Worm (Caenorhabditis elegans) whole organism, young adult: ENCODE measurements around the gene irk-1.
A peak's percentile ranks its signal among the peaks of the same experiment; 100 is the strongest.

ENCODE experiments used
- C17E4.6 ChIP-seq: fragments of 200-800 bp; sonication (Bioruptor generic); IDR thresholded peaks from 2 replicates; pipeline ENCODE4 v1.3.6; 2022; ENCODE audit warnings: missing genetic modification reagents, missing genetic modification characterization, missing compliant biosample characterization
- F22D6.2 ChIP-seq: sonication (generic microtip); optimal IDR thresholded peaks from 2 replicates; lab custom pipeline; 2016; ENCODE audit warnings: mild to moderate bottlenecking, missing genetic modification characterization, missing compliant biosample characterization
- F23B12.7 ChIP-seq: sonication (generic microtip); optimal IDR thresholded peaks from 2 replicates; lab custom pipeline; 2017; ENCODE audit warnings: missing genetic modification characterization, mild to moderate bottlenecking, missing compliant biosample characterization, antibody characterized with exemption, moderate library complexity; ENCODE audit not compliant: insufficient read depth
- K11D2.4 ChIP-seq: fragments of 200-800 bp; sonication (Bioruptor generic); IDR thresholded peaks from 2 replicates; pipeline ENCODE4 v1.3.6; 2022; ENCODE audit warnings: missing genetic modification reagents, missing genetic modification characterization, missing compliant biosample characterization
- Y95B8A.8 ChIP-seq: fragments of 200-800 bp; sonication (Bioruptor generic); IDR thresholded peaks from 2 replicates; pipeline ENCODE4 v1.3.6; 2022; ENCODE audit warnings: missing genetic modification reagents, missing genetic modification characterization, missing compliant biosample characterization
- ZK185.1 ChIP-seq: sonication (generic microtip); optimal IDR thresholded peaks from 2 replicates; lab custom pipeline; 2016; ENCODE audit warnings: mild to moderate bottlenecking, missing genetic modification characterization, missing compliant biosample characterization; ENCODE audit not compliant: poor library complexity, severe bottlenecking
- ama-1 ChIP-seq, 3 experiments: fragments of 150-350 bp in 1 of 3; sonication (generic microtip) in 2 of 3; optimal IDR thresholded peaks; 2 replicates each; lab custom pipeline; 2014 to 2018; ENCODE audit warnings: missing biosample characterization in 2 of 3, missing genetic modification characterization in 2 of 3, missing genetic modification reagents in 2 of 3
- aptf-2 ChIP-seq: fragments of 200-800 bp; sonication (Bioruptor generic); conservative IDR thresholded peaks from 2 replicates; pipeline ENCODE4 v1.3.6; 2022; ENCODE audit warnings: missing genetic modification reagents, missing genetic modification characterization, missing compliant biosample characterization
- aptf-3 ChIP-seq: fragments of 200-800 bp; sonication (Bioruptor generic); IDR thresholded peaks from 2 replicates; pipeline ENCODE4 v1.3.6; 2022; ENCODE audit warnings: missing genetic modification characterization, missing compliant biosample characterization
- cebp-2 ChIP-seq: fragments of 200-800 bp; sonication (Bioruptor generic); IDR thresholded peaks from 2 replicates; pipeline ENCODE4 v1.3.6; 2022; ENCODE audit warnings: missing genetic modification characterization, missing compliant biosample characterization
- ceh-100 ChIP-seq: fragments of 200-800 bp; sonication (Bioruptor generic); IDR thresholded peaks from 2 replicates; pipeline ENCODE4 v1.3.6; 2022; ENCODE audit warnings: missing genetic modification reagents, missing genetic modification characterization, missing compliant biosample characterization
- ceh-27 ChIP-seq: fragments of 200-800 bp; sonication (Bioruptor generic); optimal IDR thresholded peaks from 2 replicates; lab custom pipeline; 2018; ENCODE audit warnings: mild to moderate bottlenecking, missing genetic modification characterization, moderate library complexity, missing compliant biosample characterization
- chd-7 ChIP-seq: sonication (generic microtip); optimal IDR thresholded peaks from 2 replicates; lab custom pipeline; 2016; ENCODE audit warnings: mild to moderate bottlenecking, missing genetic modification characterization, moderate library complexity, missing compliant biosample characterization
- egrh-3 ChIP-seq: fragments of 200-800 bp; sonication (Bioruptor generic); IDR thresholded peaks from 2 replicates; pipeline ENCODE4 v1.3.6; 2022; ENCODE audit warnings: missing genetic modification reagents, missing genetic modification characterization, missing compliant biosample characterization
- ekl-4 ChIP-seq: fragments of 200-800 bp; sonication (Bioruptor generic); IDR thresholded peaks from 2 replicates; pipeline ENCODE4 v1.3.6; 2022; ENCODE audit warnings: missing genetic modification reagents, missing genetic modification characterization, missing compliant biosample characterization
- gei-17 ChIP-seq: fragments of 200-800 bp; sonication (Bioruptor generic); optimal IDR thresholded peaks from 2 replicates; lab custom pipeline; 2018; ENCODE audit warnings: mild to moderate bottlenecking, missing genetic modification characterization, missing compliant biosample characterization
- hlh-26 ChIP-seq: fragments of 200-800 bp; sonication (Bioruptor generic); conservative IDR thresholded peaks from 2 replicates; pipeline ENCODE4 v1.3.6; 2022; ENCODE audit warnings: missing genetic modification reagents, missing genetic modification characterization, missing compliant biosample characterization
- hrde-1 ChIP-seq: sonication (generic microtip); optimal IDR thresholded peaks from 2 replicates; lab custom pipeline; 2016; ENCODE audit warnings: missing genetic modification characterization, mild to moderate bottlenecking, missing compliant biosample characterization, moderate library complexity, missing genotype, missing genetic modification reagents, borderline replicate concordance
- let-526 ChIP-seq: fragments of 200-800 bp; sonication (Bioruptor generic); IDR thresholded peaks from 2 replicates; pipeline ENCODE4 v1.3.6; 2022; ENCODE audit warnings: missing genetic modification reagents, missing genetic modification characterization, missing compliant biosample characterization
- let-607 ChIP-seq, 2 experiments: fragments of 200-800 bp in 1 of 2; sonication (Bioruptor generic) in 1 of 2; sonication (generic microtip) in 1 of 2; optimal IDR thresholded peaks; 2 replicates each; lab custom pipeline; 2016 to 2018; ENCODE audit warnings: mild to moderate bottlenecking in 2 of 2, missing compliant biosample characterization in 2 of 2, missing genetic modification characterization in 2 of 2, moderate library complexity in 2 of 2, missing genotype in 1 of 2
- lin-26 ChIP-seq: fragments of 200-800 bp; sonication (Bioruptor generic); IDR thresholded peaks from 2 replicates; pipeline ENCODE4 v1.3.6; 2022; ENCODE audit warnings: missing genetic modification reagents, missing genetic modification characterization, missing compliant biosample characterization
- lin-54 ChIP-seq: fragments of 200-800 bp; sonication (Bioruptor generic); optimal IDR thresholded peaks from 2 replicates; lab custom pipeline; 2018; ENCODE audit warnings: mild to moderate bottlenecking, missing genetic modification characterization, missing compliant biosample characterization
- lir-1 ChIP-seq: fragments of 200-800 bp; sonication (Bioruptor generic); conservative IDR thresholded peaks from 2 replicates; pipeline ENCODE4 v1.3.6; 2022; ENCODE audit warnings: missing genetic modification reagents, missing genetic modification characterization, missing compliant biosample characterization
- lsy-27 ChIP-seq: sonication (generic microtip); optimal IDR thresholded peaks from 2 replicates; lab custom pipeline; 2017; ENCODE audit warnings: missing genetic modification characterization, mild to moderate bottlenecking, missing compliant biosample characterization, antibody characterized with exemption, missing genotype, borderline replicate concordance; ENCODE audit not compliant: insufficient read depth
- madf-3 ChIP-seq: fragments of 200-800 bp; sonication (Bioruptor generic); IDR thresholded peaks from 2 replicates; pipeline ENCODE4 v1.3.6; 2022; ENCODE audit warnings: missing genetic modification reagents, missing genetic modification characterization, missing compliant biosample characterization
- madf-6 ChIP-seq: fragments of 200-800 bp; sonication (Bioruptor generic); IDR thresholded peaks from 2 replicates; pipeline ENCODE4 v1.3.6; 2022; ENCODE audit warnings: missing genetic modification reagents, missing genetic modification characterization, missing compliant biosample characterization
- mcd-1 ChIP-seq: fragments of 200-800 bp; sonication (Bioruptor generic); IDR thresholded peaks from 2 replicates; pipeline ENCODE4 v1.3.6; 2022; ENCODE audit warnings: missing genetic modification reagents, missing genetic modification characterization, missing compliant biosample characterization
- mel-28 ChIP-seq: sonication (generic microtip); optimal IDR thresholded peaks from 2 replicates; lab custom pipeline; 2016; ENCODE audit warnings: borderline replicate concordance, mild to moderate bottlenecking, missing genetic modification characterization, missing compliant biosample characterization
- mxl-1 ChIP-seq: sonication (generic microtip); optimal IDR thresholded peaks from 2 replicates; lab custom pipeline; 2016; ENCODE audit warnings: missing genetic modification characterization, missing compliant biosample characterization
- nfyb-1 ChIP-seq: fragments of 200-800 bp; sonication (Bioruptor generic); IDR thresholded peaks from 2 replicates; pipeline ENCODE4 v1.3.6; 2022; ENCODE audit warnings: missing genetic modification reagents, missing genetic modification characterization, missing compliant biosample characterization
- pbrm-1 ChIP-seq: fragments of 200-800 bp; sonication (Bioruptor generic); IDR thresholded peaks from 2 replicates; pipeline ENCODE4 v1.3.6; 2022; ENCODE audit warnings: missing genetic modification reagents, missing genetic modification characterization, missing compliant biosample characterization
- pha-4 ChIP-seq: fragments of 150-350 bp; sonication (generic microtip); optimal IDR thresholded peaks from 2 replicates; lab custom pipeline; 2014; ENCODE audit warnings: missing biosample characterization, missing genetic modification reagents, missing genetic modification characterization
- repo-1 ChIP-seq: sonication (generic microtip); optimal IDR thresholded peaks from 2 replicates; lab custom pipeline; 2017; ENCODE audit warnings: mild to moderate bottlenecking, missing genetic modification characterization, missing compliant biosample characterization
- rpc-1 ChIP-seq, 2 experiments: fragments of 150-350 bp in 1 of 2; sonication (generic microtip) in 1 of 2; optimal IDR thresholded peaks; 2 replicates each; lab custom pipeline; 2014 to 2018; ENCODE audit warnings: missing biosample characterization in 1 of 2, missing genetic modification characterization in 1 of 2, missing genetic modification reagents in 1 of 2, missing genotype in 1 of 2
- sea-2 ChIP-seq: fragments of 200-800 bp; sonication (Bioruptor generic); IDR thresholded peaks from 2 replicates; pipeline ENCODE4 v1.3.6; 2022; ENCODE audit warnings: missing genetic modification characterization, missing compliant biosample characterization
- snpc-3.4 ChIP-seq: sonication (generic microtip); optimal IDR thresholded peaks from 2 replicates; lab custom pipeline; 2017; ENCODE audit warnings: missing genetic modification characterization, mild to moderate bottlenecking, missing compliant biosample characterization, antibody characterized with exemption, moderate library complexity, missing genotype, missing genetic modification reagents
- somi-1 ChIP-seq: fragments of 200-800 bp; sonication (Bioruptor generic); optimal IDR thresholded peaks from 2 replicates; lab custom pipeline; 2018; ENCODE audit warnings: mild to moderate bottlenecking, missing genetic modification characterization, missing compliant biosample characterization
- sptf-2 ChIP-seq: fragments of 200-800 bp; sonication (Bioruptor generic); optimal IDR thresholded peaks from 2 replicates; lab custom pipeline; 2018; ENCODE audit warnings: mild to moderate bottlenecking, missing genetic modification characterization, missing compliant biosample characterization
- tbp1 ChIP-seq: fragments of 200-800 bp; sonication (Bioruptor generic); optimal IDR thresholded peaks from 2 replicates; lab custom pipeline; 2018; ENCODE audit warnings: mild to moderate bottlenecking, missing genetic modification characterization, missing compliant biosample characterization
- tlf-1 ChIP-seq: fragments of 200-800 bp; sonication (Bioruptor generic); optimal IDR thresholded peaks from 2 replicates; lab custom pipeline; 2018; ENCODE audit warnings: mild to moderate bottlenecking, missing genetic modification characterization, missing compliant biosample characterization
- unc-130 ChIP-seq: sonication (generic microtip); optimal IDR thresholded peaks from 2 replicates; lab custom pipeline; 2016; ENCODE audit warnings: missing genetic modification reagents, missing genetic modification characterization, missing compliant biosample characterization
- zfh-2 ChIP-seq: fragments of 200-800 bp; sonication (Bioruptor generic); conservative IDR thresholded peaks from 2 replicates; pipeline ENCODE4 v1.3.6; 2022; ENCODE audit warnings: missing genetic modification reagents, missing genetic modification characterization, missing compliant biosample characterization
- ztf-18 ChIP-seq: sonication (generic microtip); optimal IDR thresholded peaks from 2 replicates; lab custom pipeline; 2016; ENCODE audit warnings: missing genotype, mild to moderate bottlenecking, missing genetic modification characterization, missing compliant biosample characterization
- ztf-26 ChIP-seq: sonication (generic microtip); optimal IDR thresholded peaks from 2 replicates; lab custom pipeline; 2017; ENCODE audit warnings: missing genetic modification characterization, missing compliant biosample characterization
- ztf-3 ChIP-seq: fragments of 200-800 bp; sonication (Bioruptor generic); optimal IDR thresholded peaks from 2 replicates; lab custom pipeline; 2018; ENCODE audit warnings: mild to moderate bottlenecking, missing genetic modification characterization, missing compliant biosample characterization

Gene irk-1

DNA sequence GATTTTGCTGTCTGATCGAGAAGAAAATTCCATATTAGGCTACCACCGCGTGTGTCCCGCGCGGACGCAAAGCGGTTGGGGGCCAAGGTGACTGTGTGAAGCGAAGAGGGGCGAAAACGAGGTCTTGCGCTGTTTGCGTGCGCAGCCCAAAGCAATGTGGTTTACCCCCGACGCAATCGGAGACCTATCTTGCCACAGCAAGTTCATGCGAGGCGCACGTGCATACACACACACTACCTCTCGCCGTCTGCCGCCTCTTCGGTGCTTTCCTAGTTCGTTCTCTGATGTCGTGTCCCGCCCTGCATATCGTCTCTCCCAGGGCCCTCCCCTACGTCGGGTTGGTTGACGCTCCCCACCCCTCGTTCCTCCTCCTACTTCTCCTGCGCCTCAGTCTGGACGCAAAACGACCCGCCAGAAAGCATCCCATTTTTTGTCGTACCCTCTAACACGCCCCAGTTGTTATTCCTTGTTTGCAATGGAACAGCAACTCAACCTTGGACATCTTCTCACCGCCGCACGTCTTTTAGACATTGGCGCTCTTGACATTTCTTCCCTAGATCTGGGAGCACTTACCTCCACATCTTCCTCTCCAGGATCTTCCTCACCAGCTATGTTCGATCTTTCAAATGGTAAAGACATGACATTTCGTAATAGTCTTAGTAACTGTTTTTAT lies 35.8 kb downstream of the irk-1 start, which contains the start of gene mdl-1 (continued):
- no peak for TF ChIP-seq ztf-3
- TF ChIP-seq F23B12.7 (tag; lab: Kevin White, UChicago), result peak; percentile 70
- TF ChIP-seq mxl-1, result no peak
- TF ChIP-seq lir-1 (GFP tag; lab: Robert Waterston, UW), result peak; percentile 30; the same call in 1 of the 2 replicates
- TF ChIP-seq ceh-27, result peak; percentile 87
- TF ChIP-seq lin-54, result peak; percentile 38
- TF ChIP-seq nfyb-1 (GFP tag; lab: Robert Waterston, UW), result peak; percentile 90
- no peak for TF ChIP-seq ama-1 (optimal IDR thresholded peaks at IDR 0.05; lab: Kevin White, UChicago)
- no peak for TF ChIP-seq ama-1 (GFP tag; optimal IDR thresholded peaks at IDR 0.05; lab: Kevin White, UChicago)
- TF ChIP-seq unc-130, result no peak
- TF ChIP-seq ZK185.1 (tag; lab: Kevin White, UChicago), result peak; percentile 58
- TF ChIP-seq F22D6.2 (tag; lab: Kevin White, UChicago), result peak; percentile 59
- TF ChIP-seq egrh-3 (GFP tag; lab: Robert Waterston, UW), result peak; percentile 86
- TF ChIP-seq madf-3, result no peak
- no peak for TF ChIP-seq lsy-27 (tag; lab: Kevin White, UChicago)
- peak; percentile 75 for TF ChIP-seq pha-4 (tag; lab: Kevin White, UChicago)
- TF ChIP-seq ztf-18 (tag; lab: Kevin White, UChicago), result no peak
- 0 out of 2 replicates have a peak, but pooled peaks have one; percentile 18 for TF ChIP-seq ceh-100
- TF ChIP-seq tbp1, result peak; percentile 44
- peak; percentile 66 for TF ChIP-seq tlf-1
- peak; percentile 70 for TF ChIP-seq mcd-1
- no peak for TF ChIP-seq rpc-1 (optimal IDR thresholded peaks at IDR 0.05; lab: Kevin White, UChicago)
- no peak for TF ChIP-seq rpc-1 (tag; optimal IDR thresholded peaks at IDR 0.05; lab: Kevin White, UChicago)
- TF ChIP-seq lin-26 (GFP tag; lab: Robert Waterston, UW), result peak; percentile 33; the same call in 1 of the 2 replicates
- peak; percentile 6 for TF ChIP-seq snpc-3.4
- no peak for TF ChIP-seq hlh-26 (GFP tag; lab: Robert Waterston, UW)
- TF ChIP-seq sea-2, result no peak
- peak; percentile 62; the same call in 1 of the 2 replicates for TF ChIP-seq Y95B8A.8 (GFP tag; lab: Robert Waterston, UW)
- TF ChIP-seq aptf-2 (GFP tag; lab: Robert Waterston, UW), result no peak
- TF ChIP-seq repo-1 (tag; lab: Kevin White, UChicago), result no peak
- no peak for TF ChIP-seq aptf-3
- peak; percentile 98 for TF ChIP-seq zfh-2
- TF ChIP-seq C17E4.6 (GFP tag; lab: Robert Waterston, UW), result no peak
- 0 out of 2 replicates have a peak, but pooled peaks have one; percentile 37 for TF ChIP-seq let-526 (GFP tag; lab: Robert Waterston, UW)
- 0 out of 2 replicates have a peak, but pooled peaks have one; percentile 54 for TF ChIP-seq cebp-2 (GFP tag; lab: Robert Waterston, UW)
- TF ChIP-seq let-607 (tag; optimal IDR thresholded peaks at IDR 0.05; lab: Kevin White, UChicago), result peak in 1 of 2 experiments; percentile 28
- TF ChIP-seq pbrm-1 (GFP tag; lab: Robert Waterston, UW), result peak; percentile 68; the same call in 1 of the 2 replicates
- no peak for TF ChIP-seq mel-28 (tag; lab: Kevin White, UChicago)
- TF ChIP-seq K11D2.4 (GFP tag; lab: Robert Waterston, UW), result peak; percentile 69; the same call in 1 of the 2 replicates
- TF ChIP-seq hrde-1 (tag; lab: Kevin White, UChicago), result no peak
- TF ChIP-seq sptf-2 (GFP tag; lab: Kevin White, UChicago), result no peak
- peak; percentile 65 for TF ChIP-seq gei-17 (GFP tag; lab: Kevin White, UChicago)
- TF ChIP-seq ekl-4 (GFP tag; lab: Robert Waterston, UW), result peak; percentile 40; the same call in 1 of the 2 replicates
- TF ChIP-seq somi-1, result peak; percentile 72
- peak; percentile 82 for TF ChIP-seq ztf-26
- TF ChIP-seq chd-7, result peak; percentile 93
- TF ChIP-seq madf-6 (GFP tag; lab: Robert Waterston, UW), result peak; percentile 34; the same call in 1 of the 2 replicates
